Worm (Caenorhabditis elegans) whole organism, young adult: ENCODE results near the gene F44E2.7.

Source experiments
- B0336.3 ChIP-seq: fragments of 200-800 bp; sonication (Bioruptor generic); IDR thresholded peaks from 2 replicates; pipeline ENCODE4 v1.3.6; 2022; ENCODE audit warnings: missing genetic modification characterization, missing compliant biosample characterization
- F23B12.7 ChIP-seq: sonication (generic microtip); optimal IDR thresholded peaks from 2 replicates; lab custom pipeline; 2017; ENCODE audit warnings: missing genetic modification characterization, mild to moderate bottlenecking, missing compliant biosample characterization, antibody characterized with exemption, moderate library complexity; ENCODE audit not compliant: insufficient read depth
- F33H1.4 ChIP-seq: fragments of 200-800 bp; sonication (Bioruptor generic); IDR thresholded peaks from 2 replicates; pipeline ENCODE4 v1.3.6; 2022; ENCODE audit warnings: missing genetic modification reagents, missing genetic modification characterization, missing compliant biosample characterization
- F57A8.1 ChIP-seq: fragments of 200-800 bp; sonication (Bioruptor generic); optimal IDR thresholded peaks from 2 replicates; lab custom pipeline; 2018; ENCODE audit warnings: mild to moderate bottlenecking, missing genetic modification characterization, moderate library complexity, missing compliant biosample characterization
- K11D2.4 ChIP-seq: fragments of 200-800 bp; sonication (Bioruptor generic); IDR thresholded peaks from 2 replicates; pipeline ENCODE4 v1.3.6; 2022; ENCODE audit warnings: missing genetic modification reagents, missing genetic modification characterization, missing compliant biosample characterization
- Y53G8AR.9 ChIP-seq: fragments of 200-800 bp; sonication (Bioruptor generic); conservative IDR thresholded peaks from 2 replicates; pipeline ENCODE4 v1.3.6; 2022; ENCODE audit warnings: missing genetic modification reagents, missing genetic modification characterization, missing compliant biosample characterization
- Y56A3A.18 ChIP-seq: fragments of 200-800 bp; sonication (Bioruptor generic); IDR thresholded peaks from 2 replicates; pipeline ENCODE4 v1.3.6; 2022; ENCODE audit warnings: missing genetic modification reagents, missing genetic modification characterization, missing compliant biosample characterization
- Y67H2A.10 ChIP-seq: fragments of 200-800 bp; sonication (Bioruptor generic); conservative IDR thresholded peaks from 2 replicates; pipeline ENCODE4 v1.3.6; 2022; ENCODE audit warnings: missing genetic modification reagents, missing genetic modification characterization, missing compliant biosample characterization
- atf-7 ChIP-seq: sonication (generic microtip); optimal IDR thresholded peaks from 2 replicates; lab custom pipeline; 2017; ENCODE audit warnings: mild to moderate bottlenecking, missing genetic modification characterization, missing compliant biosample characterization
- attf-5 ChIP-seq: fragments of 200-800 bp; sonication (Bioruptor generic); optimal IDR thresholded peaks from 2 replicates; lab custom pipeline; 2018; ENCODE audit warnings: mild to moderate bottlenecking, missing genetic modification characterization, missing compliant biosample characterization
- bed-2 ChIP-seq: fragments of 200-800 bp; sonication (Bioruptor generic); IDR thresholded peaks from 2 replicates; pipeline ENCODE4 v1.3.6; 2022; ENCODE audit warnings: missing genetic modification reagents, missing genetic modification characterization, missing compliant biosample characterization
- ceh-58 ChIP-seq: fragments of 200-800 bp; sonication (Bioruptor generic); IDR thresholded peaks from 2 replicates; pipeline ENCODE4 v1.3.6; 2022; ENCODE audit warnings: missing genetic modification characterization, missing compliant biosample characterization
- chd-7 ChIP-seq: sonication (generic microtip); optimal IDR thresholded peaks from 2 replicates; lab custom pipeline; 2016; ENCODE audit warnings: mild to moderate bottlenecking, missing genetic modification characterization, moderate library complexity, missing compliant biosample characterization
- dox-1 ChIP-seq: fragments of 200-800 bp; sonication (Bioruptor generic); IDR thresholded peaks from 2 replicates; pipeline ENCODE4 v1.3.6; 2022; ENCODE audit warnings: missing genetic modification reagents, missing genetic modification characterization, missing compliant biosample characterization
- dpl-1 ChIP-seq: fragments of 150-350 bp; optimal IDR thresholded peaks from 2 replicates; lab custom pipeline; 2014; ENCODE audit warnings: missing biosample characterization, missing genetic modification reagents, missing genetic modification characterization
- egrh-3 ChIP-seq: fragments of 200-800 bp; sonication (Bioruptor generic); IDR thresholded peaks from 2 replicates; pipeline ENCODE4 v1.3.6; 2022; ENCODE audit warnings: missing genetic modification reagents, missing genetic modification characterization, missing compliant biosample characterization
- ets-4 ChIP-seq: fragments of 200-800 bp; sonication (Bioruptor generic); optimal IDR thresholded peaks from 2 replicates; lab custom pipeline; 2018; ENCODE audit warnings: mild to moderate bottlenecking, missing genetic modification characterization, missing compliant biosample characterization
- gei-17 ChIP-seq: fragments of 200-800 bp; sonication (Bioruptor generic); optimal IDR thresholded peaks from 2 replicates; lab custom pipeline; 2018; ENCODE audit warnings: mild to moderate bottlenecking, missing genetic modification characterization, missing compliant biosample characterization
- him-1 ChIP-seq: sonication (generic microtip); optimal IDR thresholded peaks from 2 replicates; lab custom pipeline; 2016; ENCODE audit warnings: missing genotype, missing genetic modification reagents, missing genetic modification characterization, missing compliant biosample characterization
- hmg-1.2 ChIP-seq: fragments of 200-800 bp; sonication (Bioruptor generic); IDR thresholded peaks from 2 replicates; pipeline ENCODE4 v1.3.6; 2022; ENCODE audit warnings: missing genetic modification reagents, missing genetic modification characterization, missing compliant biosample characterization
- let-607 ChIP-seq, 2 experiments: fragments of 200-800 bp in 1 of 2; sonication (Bioruptor generic) in 1 of 2; sonication (generic microtip) in 1 of 2; optimal IDR thresholded peaks; 2 replicates each; lab custom pipeline; 2016 to 2018; ENCODE audit warnings: mild to moderate bottlenecking in 2 of 2, missing compliant biosample characterization in 2 of 2, missing genetic modification characterization in 2 of 2, moderate library complexity in 2 of 2, missing genotype in 1 of 2
- lin-54 ChIP-seq: fragments of 200-800 bp; sonication (Bioruptor generic); optimal IDR thresholded peaks from 2 replicates; lab custom pipeline; 2018; ENCODE audit warnings: mild to moderate bottlenecking, missing genetic modification characterization, missing compliant biosample characterization
- lir-1 ChIP-seq: fragments of 200-800 bp; sonication (Bioruptor generic); conservative IDR thresholded peaks from 2 replicates; pipeline ENCODE4 v1.3.6; 2022; ENCODE audit warnings: missing genetic modification reagents, missing genetic modification characterization, missing compliant biosample characterization
- mel-28 ChIP-seq: sonication (generic microtip); optimal IDR thresholded peaks from 2 replicates; lab custom pipeline; 2016; ENCODE audit warnings: borderline replicate concordance, mild to moderate bottlenecking, missing genetic modification characterization, missing compliant biosample characterization
- mes-4 ChIP-seq: sonication (generic microtip); optimal IDR thresholded peaks from 2 replicates; lab custom pipeline; 2016; ENCODE audit warnings: missing genotype, missing genetic modification characterization, missing compliant biosample characterization
- nfyb-1 ChIP-seq: fragments of 200-800 bp; sonication (Bioruptor generic); IDR thresholded peaks from 2 replicates; pipeline ENCODE4 v1.3.6; 2022; ENCODE audit warnings: missing genetic modification reagents, missing genetic modification characterization, missing compliant biosample characterization
- nhr-120 ChIP-seq: fragments of 200-800 bp; sonication (Bioruptor generic); IDR thresholded peaks from 2 replicates; pipeline ENCODE4 v1.3.6; 2022; ENCODE audit warnings: missing genetic modification characterization, missing compliant biosample characterization
- nhr-27 ChIP-seq: fragments of 200-800 bp; sonication (Bioruptor generic); optimal IDR thresholded peaks from 2 replicates; lab custom pipeline; 2018; ENCODE audit warnings: mild to moderate bottlenecking, missing genetic modification characterization, moderate library complexity, missing compliant biosample characterization
- pha-4 ChIP-seq: fragments of 150-350 bp; sonication (generic microtip); optimal IDR thresholded peaks from 2 replicates; lab custom pipeline; 2014; ENCODE audit warnings: missing biosample characterization, missing genetic modification reagents, missing genetic modification characterization
- rcor-1 ChIP-seq: fragments of 200-800 bp; sonication (Bioruptor generic); IDR thresholded peaks from 2 replicates; pipeline ENCODE4 v1.3.6; 2022; ENCODE audit warnings: missing genetic modification reagents, missing genetic modification characterization, missing compliant biosample characterization
- repo-1 ChIP-seq: sonication (generic microtip); optimal IDR thresholded peaks from 2 replicates; lab custom pipeline; 2017; ENCODE audit warnings: mild to moderate bottlenecking, missing genetic modification characterization, missing compliant biosample characterization
- snpc-1.3 ChIP-seq: sonication (generic microtip); optimal IDR thresholded peaks from 2 replicates; lab custom pipeline; 2017; ENCODE audit warnings: missing genetic modification characterization, mild to moderate bottlenecking, missing compliant biosample characterization, antibody characterized with exemption, moderate library complexity, missing genotype, missing genetic modification reagents; ENCODE audit not compliant: insufficient read depth
- snpc-3.4 ChIP-seq: sonication (generic microtip); optimal IDR thresholded peaks from 2 replicates; lab custom pipeline; 2017; ENCODE audit warnings: missing genetic modification characterization, mild to moderate bottlenecking, missing compliant biosample characterization, antibody characterized with exemption, moderate library complexity, missing genotype, missing genetic modification reagents
- snpc-4 ChIP-seq, 5 experiments: fragments of 150-350 bp in 1 of 5; sonication (generic microtip) in 4 of 5; optimal IDR thresholded peaks; 2 replicates each; lab custom pipeline; 2014 to 2018; ENCODE audit warnings: missing genetic modification characterization in 5 of 5, missing biosample characterization in 3 of 5, antibody characterized with exemption in 2 of 5, mild to moderate bottlenecking in 2 of 5, missing compliant biosample characterization in 2 of 5, missing genotype in 2 of 5, moderate library complexity in 2 of 5, missing genetic modification reagents in 1 of 5
- somi-1 ChIP-seq: fragments of 200-800 bp; sonication (Bioruptor generic); optimal IDR thresholded peaks from 2 replicates; lab custom pipeline; 2018; ENCODE audit warnings: mild to moderate bottlenecking, missing genetic modification characterization, missing compliant biosample characterization
- sptf-2 ChIP-seq: fragments of 200-800 bp; sonication (Bioruptor generic); optimal IDR thresholded peaks from 2 replicates; lab custom pipeline; 2018; ENCODE audit warnings: mild to moderate bottlenecking, missing genetic modification characterization, missing compliant biosample characterization
- tlf-1 ChIP-seq: fragments of 200-800 bp; sonication (Bioruptor generic); optimal IDR thresholded peaks from 2 replicates; lab custom pipeline; 2018; ENCODE audit warnings: mild to moderate bottlenecking, missing genetic modification characterization, missing compliant biosample characterization
- xnd-1 ChIP-seq: sonication (generic microtip); optimal IDR thresholded peaks from 2 replicates; lab custom pipeline; 2016; ENCODE audit warnings: missing genotype, missing genetic modification reagents, missing genetic modification characterization, missing compliant biosample characterization
- zfh-2 ChIP-seq: fragments of 200-800 bp; sonication (Bioruptor generic); conservative IDR thresholded peaks from 2 replicates; pipeline ENCODE4 v1.3.6; 2022; ENCODE audit warnings: missing genetic modification reagents, missing genetic modification characterization, missing compliant biosample characterization
- ztf-18 ChIP-seq: sonication (generic microtip); optimal IDR thresholded peaks from 2 replicates; lab custom pipeline; 2016; ENCODE audit warnings: missing genotype, mild to moderate bottlenecking, missing genetic modification characterization, missing compliant biosample characterization
- ztf-22 ChIP-seq: fragments of 200-800 bp; sonication (Bioruptor generic); optimal IDR thresholded peaks from 2 replicates; lab custom pipeline; 2018; ENCODE audit warnings: mild to moderate bottlenecking, missing genetic modification characterization, moderate library complexity, missing compliant biosample characterization
- ztf-25 ChIP-seq: fragments of 200-800 bp; sonication (Bioruptor generic); IDR thresholded peaks from 2 replicates; pipeline ENCODE4 v1.3.6; 2022; ENCODE audit warnings: missing genetic modification reagents, missing genetic modification characterization, missing compliant biosample characterization
- ztf-26 ChIP-seq: sonication (generic microtip); optimal IDR thresholded peaks from 2 replicates; lab custom pipeline; 2017; ENCODE audit warnings: missing genetic modification characterization, missing compliant biosample characterization
- ztf-28 ChIP-seq: fragments of 200-800 bp; sonication (Bioruptor generic); IDR thresholded peaks from 2 replicates; pipeline ENCODE4 v1.3.6; 2022; ENCODE audit warnings: missing genetic modification reagents, missing genetic modification characterization, missing compliant biosample characterization

The F44E2.7 gene

DNA sequence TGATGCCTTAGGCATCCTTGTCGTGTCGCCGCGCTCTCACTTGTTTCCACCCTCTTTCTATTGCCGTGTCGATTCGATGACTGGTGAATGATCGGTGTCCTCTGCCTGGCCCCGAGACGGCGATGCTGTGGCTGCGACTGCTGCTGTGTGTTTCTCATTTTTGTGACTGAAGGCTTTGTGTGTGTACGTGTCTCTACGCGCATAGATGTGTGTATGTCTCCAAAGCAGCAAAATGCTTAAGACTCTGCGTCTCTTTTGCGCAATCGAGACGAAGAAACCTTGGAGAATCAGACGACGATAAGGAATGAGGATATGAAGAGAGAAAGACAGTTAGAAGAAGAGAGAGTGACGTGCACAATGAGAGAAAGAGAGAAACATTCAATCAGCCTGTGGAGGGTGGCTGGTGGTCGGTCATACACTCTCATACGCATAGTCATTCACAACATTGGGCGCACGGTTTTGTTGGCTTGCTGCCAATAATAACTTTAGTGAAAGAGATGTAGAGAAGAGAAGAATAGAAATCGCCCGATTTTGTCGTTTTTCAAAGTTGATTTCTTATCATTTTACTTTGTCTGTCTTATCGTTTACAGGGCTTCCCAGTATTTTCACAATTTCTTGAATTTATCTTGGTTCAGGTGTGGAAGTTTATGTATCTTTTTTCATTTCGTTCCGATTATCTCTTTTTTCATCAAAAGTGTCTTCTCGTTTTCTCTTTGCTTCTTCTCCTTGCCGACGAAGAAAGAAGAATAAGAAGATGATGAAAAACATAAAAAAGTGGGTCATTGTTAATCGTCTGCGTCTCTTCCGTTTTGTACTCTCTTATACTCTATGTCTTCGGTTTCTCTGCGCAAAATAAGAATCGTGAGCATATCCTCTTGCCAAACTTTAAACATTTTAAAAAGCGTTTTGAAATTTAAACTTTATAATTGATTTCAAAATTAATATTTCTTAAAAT, 46.1 kb downstream of the F44E2.7 start:
- TF ChIP-seq Y56A3A.18, result 0 out of 2 replicates have a peak, but pooled peaks have one; percentile 21
- no peak for TF ChIP-seq mes-4
- TF ChIP-seq bed-2 (GFP tag; lab: Robert Waterston, UW), result 0 out of 2 replicates have a peak, but pooled peaks have one; percentile 23
- TF ChIP-seq lin-54, result peak; percentile 67
- TF ChIP-seq nhr-27 (tag; lab: Kevin White, UChicago), result no peak
- TF ChIP-seq pha-4 (tag; lab: Kevin White, UChicago), result peak; percentile 90
- TF ChIP-seq repo-1 (tag; lab: Kevin White, UChicago), result peak; percentile 46
- TF ChIP-seq F23B12.7, result peak; percentile 80
- peak; percentile 88 for TF ChIP-seq dox-1 (GFP tag; lab: Robert Waterston, UW)
- peak; percentile 88 for TF ChIP-seq nfyb-1
- TF ChIP-seq Y53G8AR.9 (GFP tag; lab: Robert Waterston, UW), result 0 out of 2 replicates have a peak, but pooled peaks have one; percentile 72
- peak; percentile 91 for TF ChIP-seq hmg-1.2 (GFP tag; lab: Robert Waterston, UW)
- TF ChIP-seq him-1, result no peak
- TF ChIP-seq snpc-1.3 (tag; lab: Kevin White, UChicago), result peak; percentile 48
- no peak for TF ChIP-seq sptf-2
- peak; percentile 53 for TF ChIP-seq snpc-3.4
- peak; percentile 94 for TF ChIP-seq chd-7 (tag; lab: Kevin White, UChicago)
- no peak for TF ChIP-seq Y67H2A.10
- peak; percentile 78 for TF ChIP-seq ets-4
- no peak for TF ChIP-seq dpl-1
- TF ChIP-seq rcor-1, result peak; percentile 33; the same call in 1 of the 2 replicates
- peak; percentile 94 for TF ChIP-seq B0336.3
- no peak for TF ChIP-seq F57A8.1 (GFP tag; lab: Kevin White, UChicago)
- peak; percentile 84 for TF ChIP-seq ztf-26 (tag; lab: Kevin White, UChicago)
- TF ChIP-seq egrh-3, result peak; percentile 53; the same call in 1 of the 2 replicates
- TF ChIP-seq zfh-2 (GFP tag; lab: Robert Waterston, UW), result peak; percentile 97
- TF ChIP-seq ztf-18 (tag; lab: Kevin White, UChicago), result peak; percentile 77
- peak; percentile 73 for TF ChIP-seq gei-17 (GFP tag; lab: Kevin White, UChicago)
- peak; percentile 49; the same call in 1 of the 2 replicates for TF ChIP-seq lir-1 (GFP tag; lab: Robert Waterston, UW)
- TF ChIP-seq K11D2.4 (GFP tag; lab: Robert Waterston, UW), result peak; percentile 74; the same call in 1 of the 2 replicates
- TF ChIP-seq ceh-58 (GFP tag; lab: Robert Waterston, UW), result no peak
- peak; percentile 98 for TF ChIP-seq atf-7 (tag; lab: Kevin White, UChicago)
- peak; percentile 87 to 92 for TF ChIP-seq let-607 (tag; optimal IDR thresholded peaks at IDR 0.05; lab: Kevin White, UChicago)
- TF ChIP-seq attf-5, result peak; percentile 97
- no peak for TF ChIP-seq ztf-28 (GFP tag; lab: Robert Waterston, UW)
- TF ChIP-seq mel-28 (tag; lab: Kevin White, UChicago), result no peak
- TF ChIP-seq tlf-1 (GFP tag; lab: Kevin White, UChicago), result peak; percentile 80
- TF ChIP-seq nhr-120 (GFP tag; lab: Robert Waterston, UW), result no peak
- TF ChIP-seq somi-1 (GFP tag; lab: Kevin White, UChicago), result peak; percentile 94
- TF ChIP-seq ztf-22, result peak; percentile 96
- TF ChIP-seq F33H1.4 (GFP tag; lab: Robert Waterston, UW), result peak; percentile 35; the same call in 1 of the 2 replicates
- TF ChIP-seq xnd-1, result no peak
- TF ChIP-seq snpc-4 (GFP tag; optimal IDR thresholded peaks at IDR 0.05; lab: Kevin White, UChicago), result no peak
- peak; percentile 49 to 76 (median 74) for TF ChIP-seq snpc-4 (tag; optimal IDR thresholded peaks at IDR 0.05; lab: Kevin White, UChicago)
- no peak for TF ChIP-seq ztf-25
